Fruit fly (Drosophila melanogaster) Kc167 (cell line): ENCODE results near the gene THADA.

Experiments used
- Myc ChIP-seq: fragments of >200 bp; optimal IDR thresholded peaks from 2 replicates; lab custom pipeline; 2017; ENCODE audit warnings: missing external identifiers
- Sin3A ChIP-seq: fragments of >200 bp; optimal IDR thresholded peaks from 2 replicates; lab custom pipeline; 2018; ENCODE audit warnings: missing external identifiers
- h ChIP-seq: fragments of >200 bp; optimal IDR thresholded peaks from 3 replicates; lab custom pipeline; 2018; ENCODE audit warnings: missing external identifiers
- psq ChIP-seq: fragments of >200 bp; optimal IDR thresholded peaks from 2 replicates; lab custom pipeline; 2017; ENCODE audit warnings: missing external identifiers
- ttk ChIP-seq: sonication (Bioruptor generic); optimal IDR thresholded peaks from 2 replicates; lab custom pipeline; 2017; ENCODE audit warnings: missing external identifiers

dm6 chrX:19851095-19851988, 14.0 kb downstream of the THADA start:
- TF ChIP-seq Myc (no peak), Sin3A (no peak), psq (lab: Kevin White, UChicago) (no peak), h (lab: Kevin White, UChicago) (no peak), ttk (lab: Kevin White, UChicago) (no peak)
